Fruit fly (Drosophila melanogaster) whole organism, embryonic: ENCODE data around the gene sbr.
A peak's percentile ranks its signal among the peaks of the same experiment; 100 is the strongest.

Source experiments
- CG10267 ChIP-seq: fragments of 200-800 bp; sonication (Bioruptor generic); optimal IDR thresholded peaks from 2 replicates; lab custom pipeline; 2018; ENCODE audit warnings: missing biosample characterization, mild to moderate bottlenecking, missing genetic modification characterization, moderate library complexity
- CG11085 ChIP-seq: fragments of 200-800 bp; sonication (Bioruptor generic); IDR thresholded peaks from 2 replicates; pipeline ENCODE4 v1.3.6; 2022; ENCODE audit warnings: missing biosample characterization, missing genetic modification characterization
- CG1233 ChIP-seq: fragments of 200-800 bp; sonication (Bioruptor generic); optimal IDR thresholded peaks from 4 replicates; lab custom pipeline; 2018; ENCODE audit warnings: missing biosample characterization, mild to moderate bottlenecking, missing genetic modification characterization
- CG12659 ChIP-seq: fragments of 200-800 bp; sonication (Bioruptor generic); optimal IDR thresholded peaks from 3 replicates; lab custom pipeline; 2017; ENCODE audit warnings: mild to moderate bottlenecking, missing biosample characterization, missing genetic modification reagents, missing genetic modification characterization
- CG13424 ChIP-seq: fragments of 200-800 bp; sonication (Bioruptor generic); optimal IDR thresholded peaks from 2 replicates; lab custom pipeline; 2019; ENCODE audit warnings: missing biosample characterization, mild to moderate bottlenecking, missing genetic modification characterization, moderate library complexity
- CG13624 ChIP-seq: fragments of 200-800 bp; sonication (Bioruptor generic); optimal IDR thresholded peaks from 2 replicates; lab custom pipeline; 2016; ENCODE audit warnings: missing biosample characterization, missing genetic modification characterization
- CG17186 ChIP-seq: fragments of 200-800 bp; sonication (Bioruptor generic); optimal IDR thresholded peaks from 3 replicates; lab custom pipeline; 2017; ENCODE audit warnings: missing biosample characterization, missing genetic modification reagents, missing genetic modification characterization
- CG17361 ChIP-seq: fragments of 200-800 bp; sonication (Bioruptor generic); IDR thresholded peaks from 3 replicates; pipeline ENCODE4 v1.3.6; 2022; ENCODE audit warnings: missing biosample characterization, missing genetic modification characterization
- CG18262 ChIP-seq: fragments of 200-800 bp; optimal IDR thresholded peaks from 3 replicates; lab custom pipeline; 2019; ENCODE audit warnings: missing biosample characterization, mild to moderate bottlenecking, missing genetic modification characterization, moderate library complexity
- CG2129 ChIP-seq: fragments of 200-800 bp; sonication (Bioruptor generic); IDR thresholded peaks from 2 replicates; pipeline ENCODE4 v1.3.6; 2022; ENCODE audit warnings: missing biosample characterization, missing genetic modification characterization; ENCODE audit not compliant: partially characterized antibody
- CG2678 ChIP-seq: fragments of 200-800 bp; sonication (Bioruptor generic); optimal IDR thresholded peaks from 3 replicates; lab custom pipeline; 2019; ENCODE audit warnings: missing biosample characterization, mild to moderate bottlenecking, missing genetic modification characterization, moderate library complexity
- CG30020 ChIP-seq: fragments of 200-800 bp; optimal IDR thresholded peaks from 2 replicates; lab custom pipeline; 2019; ENCODE audit warnings: missing biosample characterization, mild to moderate bottlenecking, missing genetic modification characterization, moderate library complexity
- CG3847 ChIP-seq: fragments of 200-800 bp; sonication (Bioruptor generic); IDR thresholded peaks from 2 replicates; pipeline ENCODE4 v1.3.6; 2022; ENCODE audit warnings: missing biosample characterization, missing genetic modification characterization
- CG3995 ChIP-seq: fragments of 200-800 bp; sonication (Bioruptor generic); optimal IDR thresholded peaks from 3 replicates; lab custom pipeline; 2016; ENCODE audit warnings: missing biosample characterization, missing genetic modification characterization
- CG6175 ChIP-seq: fragments of 200-800 bp; sonication (Bioruptor generic); IDR thresholded peaks from 3 replicates; pipeline ENCODE4 v1.3.6; 2022; ENCODE audit warnings: missing biosample characterization, missing genetic modification characterization
- CG8924 ChIP-seq: fragments of 200-800 bp; optimal IDR thresholded peaks from 3 replicates; lab custom pipeline; 2019; ENCODE audit warnings: missing biosample characterization, mild to moderate bottlenecking, missing genetic modification characterization, moderate library complexity
- CG9932 ChIP-seq: fragments of 200-800 bp; sonication (Bioruptor generic); IDR thresholded peaks from 2 replicates; pipeline ENCODE4 v1.3.6; 2022; ENCODE audit warnings: missing biosample characterization, missing genetic modification characterization
- CHES-1-like ChIP-seq: fragments of 200-800 bp; sonication (Bioruptor generic); optimal IDR thresholded peaks from 2 replicates; lab custom pipeline; 2016; ENCODE audit warnings: missing biosample characterization, missing genetic modification characterization
- Doc2 ChIP-seq: fragments of 200-800 bp; sonication (Bioruptor generic); IDR thresholded peaks from 2 replicates; pipeline ENCODE4 v1.3.6; 2022; ENCODE audit warnings: missing biosample characterization, missing genetic modification characterization
- Dp ChIP-seq: fragments of 200-800 bp; sonication (Bioruptor generic); optimal IDR thresholded peaks from 2 replicates; lab custom pipeline; 2018; ENCODE audit warnings: missing biosample characterization, mild to moderate bottlenecking, missing genetic modification characterization, moderate library complexity
- HLH4C ChIP-seq: fragments of 200-800 bp; sonication (Bioruptor generic); IDR thresholded peaks from 3 replicates; pipeline ENCODE4 v1.3.6; 2022; ENCODE audit warnings: missing biosample characterization, missing genetic modification characterization; ENCODE audit not compliant: partially characterized antibody
- Hand ChIP-seq: fragments of 200-800 bp; sonication (Bioruptor generic); optimal IDR thresholded peaks from 2 replicates; lab custom pipeline; 2017; ENCODE audit warnings: mild to moderate bottlenecking, missing biosample characterization, missing genetic modification reagents, missing genetic modification characterization
- Hey ChIP-seq: fragments of 200-800 bp; sonication (Bioruptor generic); optimal IDR thresholded peaks from 3 replicates; lab custom pipeline; 2018; ENCODE audit warnings: missing biosample characterization, mild to moderate bottlenecking, missing genetic modification characterization
- Lhr ChIP-seq: fragments of 200-800 bp; sonication (Bioruptor generic); optimal IDR thresholded peaks from 3 replicates; lab custom pipeline; 2017; ENCODE audit warnings: mild to moderate bottlenecking, missing biosample characterization, missing genetic modification reagents, missing genetic modification characterization
- Nf-YA ChIP-seq: fragments of 200-800 bp; sonication (Bioruptor generic); IDR thresholded peaks from 2 replicates; pipeline ENCODE4 v1.3.6; 2022; ENCODE audit warnings: missing biosample characterization, missing genetic modification characterization
- Scr ChIP-seq: fragments of 200-800 bp; sonication (Bioruptor generic); IDR thresholded peaks from 2 replicates; pipeline ENCODE4 v1.3.6; 2022; ENCODE audit warnings: missing biosample characterization, missing genetic modification characterization; ENCODE audit not compliant: partially characterized antibody
- bowl ChIP-seq: fragments of 200-800 bp; sonication (Bioruptor generic); IDR thresholded peaks from 2 replicates; pipeline ENCODE4 v1.3.6; 2022; ENCODE audit warnings: missing biosample characterization, missing genetic modification characterization
- bsh ChIP-seq, 2 experiments: fragments of 200-800 bp; sonication (Bioruptor generic); optimal IDR thresholded peaks; 2 replicates each; lab custom pipeline; 2017 to 2018; ENCODE audit warnings: mild to moderate bottlenecking in 2 of 2, missing biosample characterization in 2 of 2, missing genetic modification characterization in 2 of 2, moderate library complexity in 1 of 2
- chif ChIP-seq, 2 experiments: fragments of 200-800 bp; sonication (Bioruptor generic); optimal IDR thresholded peaks; 3 replicates each; lab custom pipeline; 2016; ENCODE audit warnings: missing biosample characterization in 2 of 2, missing genetic modification characterization in 2 of 2
- cwo ChIP-seq: fragments of 200-800 bp; sonication (Bioruptor generic); optimal IDR thresholded peaks from 3 replicates; lab custom pipeline; 2017; ENCODE audit warnings: missing biosample characterization, missing genetic modification characterization, mild to moderate bottlenecking, moderate library complexity, missing genetic modification reagents
- danr ChIP-seq: fragments of 200-800 bp; sonication (Bioruptor generic); IDR thresholded peaks from 2 replicates; pipeline ENCODE4 v1.3.6; 2022; ENCODE audit warnings: missing biosample characterization, missing genetic modification characterization
- dimm ChIP-seq: fragments of 200-800 bp; sonication (Bioruptor generic); IDR thresholded peaks from 2 replicates; pipeline ENCODE4 v1.3.6; 2022; ENCODE audit warnings: missing biosample characterization, missing genetic modification characterization
- eyg ChIP-seq: fragments of 200-800 bp; sonication (Bioruptor generic); optimal IDR thresholded peaks from 3 replicates; lab custom pipeline; 2016; ENCODE audit warnings: missing biosample characterization, missing genetic modification characterization
- fd3F ChIP-seq: fragments of 200-800 bp; sonication (Bioruptor generic); optimal IDR thresholded peaks from 2 replicates; lab custom pipeline; 2018; ENCODE audit warnings: missing biosample characterization, mild to moderate bottlenecking, missing genetic modification characterization, moderate library complexity
- knrl ChIP-seq: fragments of 200-800 bp; sonication (Bioruptor generic); IDR thresholded peaks from 3 replicates; pipeline ENCODE4 v1.3.6; 2022; ENCODE audit warnings: missing biosample characterization, missing genetic modification characterization; ENCODE audit not compliant: partially characterized antibody
- lab ChIP-seq: fragments of 200-800 bp; sonication (Bioruptor generic); optimal IDR thresholded peaks from 3 replicates; lab custom pipeline; 2017; ENCODE audit warnings: missing biosample characterization, missing genetic modification characterization, mild to moderate bottlenecking, moderate library complexity, missing genetic modification reagents
- org-1 ChIP-seq: fragments of 200-800 bp; sonication (Bioruptor generic); optimal IDR thresholded peaks from 2 replicates; lab custom pipeline; 2017; ENCODE audit warnings: missing biosample characterization, missing genetic modification characterization
- pho ChIP-seq: fragments of 200-800 bp; sonication (Bioruptor generic); optimal IDR thresholded peaks from 2 replicates; lab custom pipeline; 2016; ENCODE audit warnings: missing biosample characterization, missing genetic modification characterization
- phol ChIP-seq: fragments of 200-800 bp; sonication (Bioruptor generic); optimal IDR thresholded peaks from 3 replicates; lab custom pipeline; 2018; ENCODE audit warnings: missing biosample characterization, mild to moderate bottlenecking, missing genetic modification characterization, moderate library complexity
- pum ChIP-seq: fragments of 200-800 bp; sonication (Bioruptor generic); optimal IDR thresholded peaks from 2 replicates; lab custom pipeline; 2016; ENCODE audit warnings: missing biosample characterization, missing genetic modification characterization
- row ChIP-seq: fragments of 200-800 bp; sonication (Bioruptor generic); IDR thresholded peaks from 3 replicates; pipeline ENCODE4 v1.3.6; 2022; ENCODE audit warnings: missing biosample characterization, missing genetic modification characterization
- sc ChIP-seq, 3 experiments: fragments of >200 bp in 2 of 3; fragments of 200-800 bp in 1 of 3; sonication (Bioruptor generic) in 1 of 3; optimal IDR thresholded peaks; 2 replicates in 2 of 3; 3 replicates in 1 of 3; lab custom pipeline; 2017; ENCODE audit warnings: mild to moderate bottlenecking in 1 of 3, missing biosample characterization in 1 of 3, missing genetic modification characterization in 1 of 3, missing genetic modification reagents in 1 of 3
- sens ChIP-seq: fragments of 200-800 bp; sonication (Bioruptor generic); peaks from one replicate; lab custom pipeline; 2016; ENCODE audit warnings: missing biosample characterization, missing genetic modification characterization
- sna ChIP-seq: fragments of 200-800 bp; sonication (Bioruptor generic); IDR thresholded peaks from 2 replicates; pipeline ENCODE4 v1.3.6; 2022; ENCODE audit warnings: missing biosample characterization, missing genetic modification characterization; ENCODE audit not compliant: partially characterized antibody
- so ChIP-seq: fragments of 200-800 bp; sonication (Bioruptor generic); IDR thresholded peaks from 3 replicates; pipeline ENCODE4 v1.3.6; 2022; ENCODE audit warnings: missing biosample characterization, missing genetic modification characterization
- stc ChIP-seq: fragments of 200-800 bp; sonication (Bioruptor generic); IDR thresholded peaks from 2 replicates; pipeline ENCODE4 v1.3.6; 2022; ENCODE audit warnings: missing biosample characterization, missing genetic modification characterization
- tna ChIP-seq: fragments of 200-800 bp; sonication (Bioruptor generic); IDR thresholded peaks from 2 replicates; pipeline ENCODE4 v1.3.6; 2022; ENCODE audit warnings: missing biosample characterization, missing genetic modification characterization; ENCODE audit not compliant: partially characterized antibody
- trem ChIP-seq: fragments of 200-800 bp; optimal IDR thresholded peaks from 3 replicates; lab custom pipeline; 2019; ENCODE audit warnings: missing biosample characterization, mild to moderate bottlenecking, missing genetic modification characterization, moderate library complexity
- unc-4 ChIP-seq: fragments of 200-800 bp; sonication (Bioruptor generic); IDR thresholded peaks from 2 replicates; pipeline ENCODE4 v1.3.6; 2022; ENCODE audit warnings: missing biosample characterization, missing genetic modification characterization; ENCODE audit not compliant: partially characterized antibody

sbr gene

dm6 chrX:10846972-10847435 is at the start of gene sbr (continued):
- no peak for TF ChIP-seq so
- TF ChIP-seq HLH4C (GFP tag; lab: Robert Waterston, UW) = peak; percentile 78
- TF ChIP-seq phol = peak; percentile 73
- no peak for TF ChIP-seq fd3F (GFP tag; lab: Kevin White, UChicago)
- TF ChIP-seq Hey = no peak
- TF ChIP-seq CHES-1-like (GFP tag; lab: Kevin White, UChicago) = peak; percentile 7
- peak; percentile 27; the same call in 1 of the 3 replicates for TF ChIP-seq CG17361 (GFP tag; lab: Robert Waterston, UW)
- no peak for TF ChIP-seq Doc2 (GFP tag; lab: Robert Waterston, UW)
- no peak for TF ChIP-seq sc (optimal IDR thresholded peaks at IDR 0.05; lab: Kevin White, UChicago)
- no peak for TF ChIP-seq sc (GFP tag; optimal IDR thresholded peaks at IDR 0.05; lab: Kevin White, UChicago)
- peak; percentile 78 for TF ChIP-seq row (GFP tag; lab: Robert Waterston, UW)
- peak; percentile 83; the same call in 2 of the 3 replicates for TF ChIP-seq knrl (GFP tag; lab: Robert Waterston, UW)
- TF ChIP-seq sens = peak; percentile 47
- peak in 1 of 2 experiments; percentile 10 for TF ChIP-seq chif (GFP tag; optimal IDR thresholded peaks at IDR 0.05; lab: Kevin White, UChicago)
- TF ChIP-seq CG17186 (GFP tag; lab: Kevin White, UChicago) = peak; percentile 12
- no peak for TF ChIP-seq dimm
- TF ChIP-seq Dp (GFP tag; lab: Kevin White, UChicago) = peak; percentile 29
- no peak for TF ChIP-seq Hand (GFP tag; lab: Kevin White, UChicago)
- TF ChIP-seq trem (tag; lab: Kevin White, UChicago) = peak; percentile 14
- no peak for TF ChIP-seq bowl (GFP tag; lab: Robert Waterston, UW)
- peak; percentile 12 for TF ChIP-seq CG18262
- TF ChIP-seq org-1 (GFP tag; lab: Kevin White, UChicago) = no peak
- TF ChIP-seq CG2678 (tag; lab: Kevin White, UChicago) = no peak
- peak; percentile 65 for TF ChIP-seq CG3995 (GFP tag; lab: Kevin White, UChicago)
- peak; percentile 19 for TF ChIP-seq CG8924 (tag; lab: Kevin White, UChicago)
- no peak for TF ChIP-seq bsh (GFP tag; optimal IDR thresholded peaks at IDR 0.05; lab: Kevin White, UChicago)
- TF ChIP-seq stc = no peak
- TF ChIP-seq pho = peak; percentile 1
- TF ChIP-seq CG3847 (GFP tag; lab: Robert Waterston, UW) = peak; percentile 35; the same call in 1 of the 2 replicates
- no peak for TF ChIP-seq Nf-YA (GFP tag; lab: Robert Waterston, UW)
- no peak for TF ChIP-seq eyg
- TF ChIP-seq CG6175 (GFP tag; lab: Robert Waterston, UW) = no peak
- TF ChIP-seq Scr (GFP tag; lab: Robert Waterston, UW) = peak; percentile 86
- TF ChIP-seq Lhr (GFP tag; lab: Kevin White, UChicago) = no peak
- peak; percentile 32; the same call in 1 of the 2 replicates for TF ChIP-seq tna (GFP tag; lab: Robert Waterston, UW)
- TF ChIP-seq CG2129 (GFP tag; lab: Robert Waterston, UW) = peak; percentile 27; the same call in 1 of the 2 replicates
- TF ChIP-seq CG9932 = peak; percentile 68
- TF ChIP-seq CG13624 (GFP tag; lab: Kevin White, UChicago) = no peak
- peak; percentile 22 for TF ChIP-seq CG13424 (tag; lab: Kevin White, UChicago)
- TF ChIP-seq CG30020 (tag; lab: Kevin White, UChicago) = peak; percentile 51
- peak; percentile 6 for TF ChIP-seq CG10267 (tag; lab: Kevin White, UChicago)
- no peak for TF ChIP-seq danr
- 0 out of 2 replicates have a peak, but pooled peaks have one; percentile 45 for TF ChIP-seq sna (GFP tag; lab: Robert Waterston, UW)
- TF ChIP-seq cwo (GFP tag; lab: Kevin White, UChicago) = no peak
- TF ChIP-seq pum (GFP tag; lab: Kevin White, UChicago) = no peak
- TF ChIP-seq lab (GFP tag; lab: Kevin White, UChicago) = no peak
- peak; percentile 37 for TF ChIP-seq CG12659 (GFP tag; lab: Kevin White, UChicago)
- peak; percentile 75 for TF ChIP-seq unc-4 (GFP tag; lab: Robert Waterston, UW)
- no peak for TF ChIP-seq CG11085
- TF ChIP-seq CG1233 (GFP tag; lab: Kevin White, UChicago) = no peak
